Worm (Caenorhabditis elegans): Measurements from ENCODE around the gene srv-6.

DNA sequence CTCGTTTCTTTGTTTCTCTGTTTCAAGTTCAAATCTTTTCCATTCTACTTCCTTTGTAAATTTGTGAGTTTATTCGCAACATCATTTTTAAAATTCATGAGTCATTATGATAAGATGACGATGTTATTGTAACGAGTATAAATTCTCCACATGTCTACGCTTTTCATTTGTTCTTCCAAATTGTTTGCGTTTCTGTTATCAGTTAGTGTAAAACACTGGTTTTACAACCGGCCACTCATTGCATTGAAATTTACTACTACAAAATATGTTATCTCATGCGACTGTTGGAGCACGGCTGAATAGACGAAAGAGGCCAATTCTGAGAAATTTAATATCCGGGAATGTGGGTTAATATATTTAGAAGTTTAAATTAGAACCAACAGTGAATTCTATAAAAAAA is 25.5 kb downstream of the srv-6 start, which contains the start of gene C52B9.19:
- TF ChIP-seq dao-5 (tag; optimal IDR thresholded peaks at IDR 0.05) (no peak), him-1 (tag; optimal IDR thresholded peaks at IDR 0.05) (no peak), W03F9.2 (tag; optimal IDR thresholded peaks at IDR 0.05) (no peak)

Data from whole organism, L4/young adult.